Worm (Caenorhabditis elegans): Measurements from ENCODE around the gene fbxb-61.

- TF ChIP-seq aly-2 (tag; optimal IDR thresholded peaks at IDR 0.05) (no peak), sem-4 (tag; optimal IDR thresholded peaks at IDR 0.05) (no peak), lin-13 (GFP tag; optimal IDR thresholded peaks at IDR 0.05) (no peak), nhr-10 (tag; optimal IDR thresholded peaks at IDR 0.05) (no peak)
Measured at ce11 chrV:19325436-19325835, 21.5 kb downstream of the fbxb-61 start.

All from whole organism, L2 larva.